Worm (Caenorhabditis elegans) whole organism, L1 larva: Measurements from ENCODE around the gene swt-5.

ENCODE experiments used
- C04F5.9 ChIP-seq: sonication (generic microtip); optimal IDR thresholded peaks from 2 replicates; lab custom pipeline; 2016; ENCODE audit warnings: missing genetic modification characterization, missing compliant biosample characterization
- C16A3.4 ChIP-seq: fragments of 150-350 bp; optimal IDR thresholded peaks from 2 replicates; lab custom pipeline; 2014; ENCODE audit warnings: missing biosample characterization, missing genetic modification characterization
- aha-1 ChIP-seq: fragments of 150-350 bp; optimal IDR thresholded peaks from 2 replicates; lab custom pipeline; 2014; ENCODE audit warnings: missing biosample characterization, missing genetic modification characterization
- alr-1 ChIP-seq: fragments of 200-800 bp; sonication (Bioruptor generic); optimal IDR thresholded peaks from 2 replicates; lab custom pipeline; 2018; ENCODE audit warnings: borderline replicate concordance, mild to moderate bottlenecking, missing genetic modification characterization, missing compliant biosample characterization
- aly-2 ChIP-seq: fragments of 150-350 bp; optimal IDR thresholded peaks from 2 replicates; lab custom pipeline; 2014; ENCODE audit warnings: missing biosample characterization, missing genetic modification characterization
- blmp-1 ChIP-seq: fragments of 150-350 bp; optimal IDR thresholded peaks from 2 replicates; lab custom pipeline; 2014; ENCODE audit warnings: missing biosample characterization, missing genetic modification characterization
- ceh-8 ChIP-seq: fragments of 200-800 bp; sonication (Bioruptor generic); optimal IDR thresholded peaks from 2 replicates; lab custom pipeline; 2018; ENCODE audit warnings: mild to moderate bottlenecking, missing genetic modification characterization, moderate library complexity, missing compliant biosample characterization
- efl-1 ChIP-seq, 4 experiments: fragments of 150-350 bp; optimal IDR thresholded peaks in 3 of 4; peaks in 1 of 4; 1 replicate in 1 of 4; 2 replicates in 3 of 4; lab custom pipeline; 2014; ENCODE audit warnings: missing biosample characterization in 2 of 4, missing genetic modification characterization in 2 of 4, missing genetic modification reagents in 2 of 4
- egl-13 ChIP-seq: sonication (generic microtip); optimal IDR thresholded peaks from 2 replicates; lab custom pipeline; 2016; ENCODE audit warnings: missing genotype, missing genetic modification reagents, missing genetic modification characterization, missing compliant biosample characterization
- egl-27 ChIP-seq, 2 experiments: fragments of 150-350 bp in 1 of 2; sonication (generic microtip); optimal IDR thresholded peaks; 3 replicates each; lab custom pipeline; 2017 to 2018; ENCODE audit warnings: missing biosample characterization in 2 of 2, missing genetic modification characterization in 2 of 2, missing genetic modification reagents in 2 of 2
- elt-2 ChIP-seq: sonication (generic microtip); optimal IDR thresholded peaks from 2 replicates; lab custom pipeline; 2016; ENCODE audit warnings: missing genetic modification characterization, mild to moderate bottlenecking, inconsistent platforms, missing compliant biosample characterization, missing genetic modification reagents
- elt-3 ChIP-seq, 6 experiments: fragments of 150-350 bp in 1 of 6; sonication (generic microtip); optimal IDR thresholded peaks; 2 replicates each; lab custom pipeline; 2017 to 2018; ENCODE audit warnings: missing biosample characterization in 6 of 6, missing genetic modification characterization in 6 of 6, inconsistent platforms in 1 of 6
- ets-5 ChIP-seq: fragments of 200-800 bp; sonication (Bioruptor generic); IDR thresholded peaks from 2 replicates; pipeline ENCODE4 v1.3.6; 2022; ENCODE audit warnings: missing genetic modification characterization, missing compliant biosample characterization
- fkh-8 ChIP-seq: sonication (generic microtip); optimal IDR thresholded peaks from 2 replicates; lab custom pipeline; 2016; ENCODE audit warnings: mild to moderate bottlenecking, missing genetic modification characterization, missing compliant biosample characterization
- grh-1 ChIP-seq: fragments of 200-800 bp; sonication (Bioruptor generic); IDR thresholded peaks from 2 replicates; pipeline ENCODE4 v1.3.6; 2022; ENCODE audit warnings: missing genetic modification reagents, missing genetic modification characterization, missing compliant biosample characterization
- hlh-4 ChIP-seq: sonication (generic microtip); optimal IDR thresholded peaks from 2 replicates; lab custom pipeline; 2016; ENCODE audit warnings: mild to moderate bottlenecking, missing genetic modification characterization, missing compliant biosample characterization
- hpl-2 ChIP-seq: fragments of 150-350 bp; optimal IDR thresholded peaks from 2 replicates; lab custom pipeline; 2014; ENCODE audit warnings: missing biosample characterization, missing genetic modification reagents, missing genetic modification characterization
- lin-14 ChIP-seq: fragments of 200-800 bp; sonication (Bioruptor generic); optimal IDR thresholded peaks from 2 replicates; lab custom pipeline; 2018; ENCODE audit warnings: mild to moderate bottlenecking, missing genetic modification characterization, moderate library complexity, missing compliant biosample characterization
- lin-35 ChIP-seq, 2 experiments: fragments of 150-350 bp; optimal IDR thresholded peaks; 2 replicates each; lab custom pipeline; 2014; ENCODE audit warnings: missing biosample characterization in 2 of 2, missing genetic modification characterization in 2 of 2, missing genetic modification reagents in 2 of 2
- mab-9 ChIP-seq: fragments of 200-800 bp; sonication (Bioruptor generic); IDR thresholded peaks from 2 replicates; pipeline ENCODE4 v1.3.6; 2022; ENCODE audit warnings: missing genetic modification reagents, missing genetic modification characterization, missing compliant biosample characterization
- mdl-1 ChIP-seq, 2 experiments: fragments of 150-350 bp; optimal IDR thresholded peaks; 2 replicates each; lab custom pipeline; 2014 to 2017; ENCODE audit warnings: missing biosample characterization in 2 of 2, missing genetic modification characterization in 2 of 2, inconsistent platforms in 1 of 2
- nhr-11 ChIP-seq: fragments of 150-350 bp; optimal IDR thresholded peaks from 2 replicates; lab custom pipeline; 2014; ENCODE audit warnings: missing biosample characterization, missing genetic modification characterization
- nhr-20 ChIP-seq: sonication (generic microtip); optimal IDR thresholded peaks from 2 replicates; lab custom pipeline; 2016; ENCODE audit warnings: mild to moderate bottlenecking, missing genetic modification characterization, missing compliant biosample characterization
- nhr-237 ChIP-seq: fragments of 150-350 bp; optimal IDR thresholded peaks from 2 replicates; lab custom pipeline; 2014; ENCODE audit warnings: missing biosample characterization, missing genetic modification characterization
- nhr-47 ChIP-seq: sonication (generic microtip); optimal IDR thresholded peaks from 2 replicates; lab custom pipeline; 2016; ENCODE audit warnings: mild to moderate bottlenecking, missing genetic modification characterization, moderate library complexity, missing compliant biosample characterization
- nhr-71 ChIP-seq: sonication (generic microtip); optimal IDR thresholded peaks from 2 replicates; lab custom pipeline; 2016; ENCODE audit warnings: mild to moderate bottlenecking, missing genetic modification characterization, moderate library complexity, missing compliant biosample characterization
- nhr-77 ChIP-seq: fragments of 150-350 bp; optimal IDR thresholded peaks from 2 replicates; lab custom pipeline; 2014; ENCODE audit warnings: missing biosample characterization, missing genetic modification characterization
- nhr-84 ChIP-seq: sonication (generic microtip); optimal IDR thresholded peaks from 2 replicates; lab custom pipeline; 2017; ENCODE audit warnings: missing biosample characterization, missing genetic modification characterization
- nhr-85 ChIP-seq: sonication (generic microtip); peaks from one replicate; lab custom pipeline; 2016; ENCODE audit warnings: missing genetic modification characterization, inconsistent platforms, missing compliant biosample characterization
- nhr-90 ChIP-seq: sonication (generic microtip); optimal IDR thresholded peaks from 2 replicates; lab custom pipeline; 2016; ENCODE audit warnings: mild to moderate bottlenecking, missing genetic modification characterization, missing compliant biosample characterization; ENCODE audit not compliant: poor library complexity
- pax-3 ChIP-seq: fragments of 200-800 bp; sonication (Bioruptor generic); optimal IDR thresholded peaks from 2 replicates; lab custom pipeline; 2018; ENCODE audit warnings: mild to moderate bottlenecking, missing genetic modification characterization, moderate library complexity, missing compliant biosample characterization
- snpc-4 ChIP-seq: fragments of 150-350 bp; optimal IDR thresholded peaks from 2 replicates; lab custom pipeline; 2014; ENCODE audit warnings: missing biosample characterization, missing genetic modification characterization
- snu-23 ChIP-seq: sonication (generic microtip); optimal IDR thresholded peaks from 2 replicates; lab custom pipeline; 2016; ENCODE audit warnings: missing genetic modification characterization, missing compliant biosample characterization
- sox-4 ChIP-seq: sonication (generic microtip); optimal IDR thresholded peaks from 2 replicates; lab custom pipeline; 2016; ENCODE audit warnings: missing genetic modification characterization, missing compliant biosample characterization
- tbx-2 ChIP-seq: sonication (generic microtip); optimal IDR thresholded peaks from 2 replicates; lab custom pipeline; 2016; ENCODE audit warnings: missing genetic modification characterization, missing compliant biosample characterization
- unc-130 ChIP-seq: fragments of 150-350 bp; optimal IDR thresholded peaks from 2 replicates; lab custom pipeline; 2017; ENCODE audit warnings: missing biosample characterization, missing genetic modification characterization, inconsistent platforms
- unc-98 ChIP-seq: fragments of 200-800 bp; sonication (Bioruptor generic); IDR thresholded peaks from 2 replicates; pipeline ENCODE4 v1.3.6; 2022; ENCODE audit warnings: missing genetic modification characterization, missing compliant biosample characterization
- vab-15 ChIP-seq: sonication (generic microtip); optimal IDR thresholded peaks from 2 replicates; lab custom pipeline; 2017; ENCODE audit warnings: missing genotype, mild to moderate bottlenecking, missing genetic modification characterization, missing compliant biosample characterization
- zag-1 ChIP-seq: fragments of 150-350 bp; optimal IDR thresholded peaks from 2 replicates; lab custom pipeline; 2014; ENCODE audit warnings: missing biosample characterization, missing genetic modification characterization
- zip-4 ChIP-seq: fragments of 200-800 bp; sonication (Bioruptor generic); optimal IDR thresholded peaks from 2 replicates; lab custom pipeline; 2018; ENCODE audit warnings: mild to moderate bottlenecking, missing genetic modification characterization, moderate library complexity, missing compliant biosample characterization
- ztf-11 ChIP-seq, 2 experiments: sonication (generic microtip); optimal IDR thresholded peaks; 2 replicates each; lab custom pipeline; 2016 to 2017; ENCODE audit warnings: missing genetic modification characterization in 2 of 2, missing biosample characterization in 1 of 2, missing compliant biosample characterization in 1 of 2

The swt-5 gene

ce11 chrV:9504474-9504960 is 3.3 kb downstream of the swt-5 start, which contains the start of gene haao-1 (continued):
- TF ChIP-seq lin-14 (GFP tag; lab: Kevin White, UChicago) (peak; percentile 57), nhr-84 (tag; lab: Kevin White, UChicago) (no peak), aly-2 (no peak), nhr-47 (no peak), sox-4 (tag; lab: Kevin White, UChicago) (no peak), alr-1 (no peak), snpc-4 (no peak), aha-1 (no peak), nhr-11 (tag; lab: Kevin White, UChicago) (no peak), ztf-11 (tag; optimal IDR thresholded peaks at IDR 0.05; lab: Kevin White, UChicago) (no peak), ets-5 (GFP tag; lab: Robert Waterston, UW) (no peak), C16A3.4 (tag; lab: Kevin White, UChicago) (no peak), egl-13 (no peak), unc-130 (tag; lab: Kevin White, UChicago) (no peak), nhr-237 (no peak), zip-4 (no peak), unc-98 (no peak), tbx-2 (tag; lab: Kevin White, UChicago) (peak; percentile 23), elt-3 (tag; optimal IDR thresholded peaks at IDR 0.05; lab: Kevin White, UChicago) (peak in 1 of 6 experiments; percentile 57), vab-15 (tag; lab: Kevin White, UChicago) (no peak), egl-27 (tag; optimal IDR thresholded peaks at IDR 0.05; lab: Kevin White, UChicago) (no peak), snu-23 (no peak), elt-2 (tag; lab: Kevin White, UChicago) (no peak), hpl-2 (GFP tag; lab: Kevin White, UChicago) (no peak), nhr-85 (tag; lab: Kevin White, UChicago) (peak; percentile 77)

- TF ChIP-seq mdl-1 (tag; optimal IDR thresholded peaks at IDR 0.05; lab: Kevin White, UChicago) = peak in 1 of 2 experiments; percentile 11
- TF ChIP-seq nhr-90 (tag; lab: Kevin White, UChicago) = peak; percentile 2
- TF ChIP-seq hlh-4 = no peak
- TF ChIP-seq C04F5.9 (tag; lab: Kevin White, UChicago) = no peak
- peak; percentile 30 for TF ChIP-seq nhr-20 (tag; lab: Kevin White, UChicago)
- peak; percentile 72 for TF ChIP-seq elt-2 (tag; lab: Kevin White, UChicago)
- peak in 1 of 2 experiments; percentile 40 for TF ChIP-seq lin-35 (GFP tag; optimal IDR thresholded peaks at IDR 0.05; lab: Kevin White, UChicago)
Measured at ce11 chrV:9506931-9507330, 5.7 kb downstream of the swt-5 start.

- TF ChIP-seq nhr-77 (no peak), elt-2 (tag; lab: Kevin White, UChicago) (peak; percentile 12), efl-1 (optimal IDR thresholded peaks at IDR 0.05; lab: Kevin White, UChicago) (no peak), efl-1 (GFP tag; optimal IDR thresholded peaks at IDR 0.05 in 1 of 2; lab: Kevin White, UChicago) (peak in 1 of 2 experiments; percentile 51), blmp-1 (tag; lab: Kevin White, UChicago) (no peak), nhr-20 (tag; lab: Kevin White, UChicago) (peak; percentile 13), elt-3 (tag; optimal IDR thresholded peaks at IDR 0.05; lab: Kevin White, UChicago) (peak in 1 of 6 experiments; percentile 4), lin-35 (GFP tag; optimal IDR thresholded peaks at IDR 0.05; lab: Kevin White, UChicago) (peak in 1 of 2 experiments; percentile 12), fkh-8 (tag; lab: Kevin White, UChicago) (no peak), pax-3 (tag; lab: Kevin White, UChicago) (no peak)
Measured at ce11 chrV:9507742-9508141, 6.5 kb downstream of the swt-5 start, which contains the start of gene acs-14. acs-14 (plus strand) TSS chrV:9508132.

ce11 chrV:9509597-9509996 is 8.4 kb downstream of the swt-5 start:
- TF ChIP-seq C04F5.9 (tag; lab: Kevin White, UChicago) (no peak), nhr-71 (tag; lab: Kevin White, UChicago) (no peak), zag-1 (tag; lab: Kevin White, UChicago) (no peak), alr-1 (no peak), zip-4 (no peak), hpl-2 (GFP tag; lab: Kevin White, UChicago) (no peak), grh-1 (GFP tag; lab: Robert Waterston, UW) (no peak), mab-9 (GFP tag; lab: Robert Waterston, UW) (no peak), ceh-8 (no peak)
